Worm (Caenorhabditis elegans): ENCODE results near the gene glrx-21.
A peak's percentile ranks its signal among the peaks of the same experiment; 100 is the strongest.

Gene glrx-21

ce11 chrIII:5346017-5346416 is at the start of gene glrx-21:
Gene glrx-21, minus strand, starts transcription at chrIII:5346117.
- no peak for TF ChIP-seq hnd-1 (tag; optimal IDR thresholded peaks at IDR 0.05)
- TF ChIP-seq tbx-11 (GFP tag; IDR thresholded peaks at IDR 0.05): no peak
- TF ChIP-seq ceh-13 (GFP tag; optimal IDR thresholded peaks at IDR 0.05): no peak
- no peak for TF ChIP-seq F13C5.2 (tag; optimal IDR thresholded peaks at IDR 0.05)
- TF ChIP-seq hmbx-1 (tag; optimal IDR thresholded peaks at IDR 0.05): no peak

ce11 chrIII:5389365-5389764 is 43.4 kb upstream of the glrx-21 start:
- TF ChIP-seq hmbx-1 (tag; optimal IDR thresholded peaks at IDR 0.05) (no peak), F13C5.2 (tag; optimal IDR thresholded peaks at IDR 0.05) (no peak), aly-1 (tag; optimal IDR thresholded peaks at IDR 0.05) (no peak), scrt-1 (GFP tag; IDR thresholded peaks at IDR 0.05) (no peak), sea-1 (GFP tag; conservative IDR thresholded peaks at IDR 0.05) (no peak), tra-4 (tag; optimal IDR thresholded peaks at IDR 0.05) (no peak), ama-1 (optimal IDR thresholded peaks at IDR 0.05) (no peak), ceh-13 (GFP tag; optimal IDR thresholded peaks at IDR 0.05) (no peak), tbx-37 (GFP tag; conservative IDR thresholded peaks at IDR 0.05) (no peak)

- TF ChIP-seq B0310.2 (tag; optimal IDR thresholded peaks at IDR 0.05): no peak
- no peak for TF ChIP-seq hnd-1 (tag; optimal IDR thresholded peaks at IDR 0.05)
- TF ChIP-seq ceh-36 (tag; optimal IDR thresholded peaks at IDR 0.05): no peak
- no peak for TF ChIP-seq F13C5.2 (tag; optimal IDR thresholded peaks at IDR 0.05)
- TF ChIP-seq tbx-37 (GFP tag; conservative IDR thresholded peaks at IDR 0.05): no peak
- no peak for TF ChIP-seq tra-4 (tag; optimal IDR thresholded peaks at IDR 0.05)
- no peak for TF ChIP-seq ets-7 (tag; optimal IDR thresholded peaks at IDR 0.05)
- no peak for TF ChIP-seq scrt-1 (GFP tag; IDR thresholded peaks at IDR 0.05)
- TF ChIP-seq aly-1 (tag; optimal IDR thresholded peaks at IDR 0.05): no peak
- no peak for TF ChIP-seq sea-1 (GFP tag; conservative IDR thresholded peaks at IDR 0.05)
- TF ChIP-seq pes-1 (GFP tag; IDR thresholded peaks at IDR 0.05): no peak
- TF ChIP-seq hmbx-1 (tag; optimal IDR thresholded peaks at IDR 0.05): no peak
- TF ChIP-seq flt-1 (GFP tag; IDR thresholded peaks at IDR 0.05): no peak
- no peak for TF ChIP-seq ceh-13 (GFP tag; optimal IDR thresholded peaks at IDR 0.05)
- TF ChIP-seq ama-1 (optimal IDR thresholded peaks at IDR 0.05): no peak
Observed at ce11 chrIII:5388113-5388512, 42.2 kb upstream of the glrx-21 start.

ce11 chrIII:5385315-5385714 is 39.4 kb upstream of the glrx-21 start, which contains the start of gene Y32H12A.7:
Gene Y32H12A.7, minus strand, starts transcription at chrIII:5385415.
- TF ChIP-seq ceh-36 (tag; optimal IDR thresholded peaks at IDR 0.05) (no peak), aly-1 (tag; optimal IDR thresholded peaks at IDR 0.05) (no peak), ets-7 (tag; optimal IDR thresholded peaks at IDR 0.05) (no peak), ceh-13 (GFP tag; optimal IDR thresholded peaks at IDR 0.05) (no peak), hmbx-1 (tag; optimal IDR thresholded peaks at IDR 0.05) (no peak), F13C5.2 (tag; optimal IDR thresholded peaks at IDR 0.05) (no peak), scrt-1 (GFP tag; IDR thresholded peaks at IDR 0.05) (no peak), B0310.2 (tag; optimal IDR thresholded peaks at IDR 0.05) (no peak), ama-1 (optimal IDR thresholded peaks at IDR 0.05) (no peak)

- TF ChIP-seq B0310.2 (tag; optimal IDR thresholded peaks at IDR 0.05) (no peak), tbx-11 (GFP tag; IDR thresholded peaks at IDR 0.05) (no peak), ets-7 (tag; optimal IDR thresholded peaks at IDR 0.05) (no peak), ceh-13 (GFP tag; optimal IDR thresholded peaks at IDR 0.05) (no peak), flt-1 (GFP tag; IDR thresholded peaks at IDR 0.05) (no peak), sea-1 (GFP tag; conservative IDR thresholded peaks at IDR 0.05) (no peak)
Observed at ce11 chrIII:5382073-5382472, 36.2 kb upstream of the glrx-21 start, which contains the start of gene Y32H12A.6. Gene Y32H12A.6, minus strand, starts transcription at chrIII:5382173.

ce11 chrIII:5380554-5380953 is 34.6 kb upstream of the glrx-21 start:
- TF ChIP-seq pes-1 (GFP tag; IDR thresholded peaks at IDR 0.05): no peak
- no peak for TF ChIP-seq hmg-4 (GFP tag; optimal IDR thresholded peaks at IDR 0.05)
- no peak for TF ChIP-seq sea-1 (GFP tag; conservative IDR thresholded peaks at IDR 0.05)
- no peak for TF ChIP-seq B0310.2 (tag; optimal IDR thresholded peaks at IDR 0.05)
- no peak for TF ChIP-seq ets-7 (tag; optimal IDR thresholded peaks at IDR 0.05)
- no peak for TF ChIP-seq ceh-36 (tag; optimal IDR thresholded peaks at IDR 0.05)
- no peak for TF ChIP-seq flt-1 (GFP tag; IDR thresholded peaks at IDR 0.05)
- no peak for TF ChIP-seq ceh-13 (GFP tag; optimal IDR thresholded peaks at IDR 0.05)
- no peak for TF ChIP-seq ama-1 (optimal IDR thresholded peaks at IDR 0.05)
- TF ChIP-seq hmbx-1 (tag; optimal IDR thresholded peaks at IDR 0.05): no peak
- no peak for TF ChIP-seq F13C5.2 (tag; optimal IDR thresholded peaks at IDR 0.05)
- TF ChIP-seq tbx-11 (GFP tag; IDR thresholded peaks at IDR 0.05): no peak

ce11 chrIII:5379879-5380331 is 34.0 kb upstream of the glrx-21 start, which contains the start of gene paqr-2:
Gene paqr-2, minus strand, starts transcription at chrIII:5379929.
- TF ChIP-seq hmg-4 (GFP tag; optimal IDR thresholded peaks at IDR 0.05): peak; percentile 18
- TF ChIP-seq tbx-37 (GFP tag; conservative IDR thresholded peaks at IDR 0.05): no peak
- TF ChIP-seq tra-4 (tag; optimal IDR thresholded peaks at IDR 0.05): no peak

ce11 chrIII:5375001-5375532 is 29.1 kb upstream of the glrx-21 start:
- TF ChIP-seq F13C5.2 (tag; optimal IDR thresholded peaks at IDR 0.05): no peak
- TF ChIP-seq tbx-11 (GFP tag; IDR thresholded peaks at IDR 0.05): no peak
- TF ChIP-seq B0310.2 (tag; optimal IDR thresholded peaks at IDR 0.05): no peak

ce11 chrIII:5373715-5374114 is 27.8 kb upstream of the glrx-21 start:
- no peak for TF ChIP-seq hnd-1 (tag; optimal IDR thresholded peaks at IDR 0.05)
- no peak for TF ChIP-seq ceh-36 (tag; optimal IDR thresholded peaks at IDR 0.05)
- TF ChIP-seq ceh-13 (GFP tag; optimal IDR thresholded peaks at IDR 0.05): no peak
- no peak for TF ChIP-seq aly-1 (tag; optimal IDR thresholded peaks at IDR 0.05)
- TF ChIP-seq hmg-4 (GFP tag; optimal IDR thresholded peaks at IDR 0.05): no peak
- no peak for TF ChIP-seq scrt-1 (GFP tag; IDR thresholded peaks at IDR 0.05)
- TF ChIP-seq F13C5.2 (tag; optimal IDR thresholded peaks at IDR 0.05): no peak
- no peak for TF ChIP-seq ama-1 (optimal IDR thresholded peaks at IDR 0.05)
- TF ChIP-seq B0310.2 (tag; optimal IDR thresholded peaks at IDR 0.05): no peak
- TF ChIP-seq tbx-37 (GFP tag; conservative IDR thresholded peaks at IDR 0.05): no peak
- TF ChIP-seq sea-1 (GFP tag; conservative IDR thresholded peaks at IDR 0.05): no peak
